Worm (Caenorhabditis elegans): ENCODE data around the gene vep-2.

DNA sequence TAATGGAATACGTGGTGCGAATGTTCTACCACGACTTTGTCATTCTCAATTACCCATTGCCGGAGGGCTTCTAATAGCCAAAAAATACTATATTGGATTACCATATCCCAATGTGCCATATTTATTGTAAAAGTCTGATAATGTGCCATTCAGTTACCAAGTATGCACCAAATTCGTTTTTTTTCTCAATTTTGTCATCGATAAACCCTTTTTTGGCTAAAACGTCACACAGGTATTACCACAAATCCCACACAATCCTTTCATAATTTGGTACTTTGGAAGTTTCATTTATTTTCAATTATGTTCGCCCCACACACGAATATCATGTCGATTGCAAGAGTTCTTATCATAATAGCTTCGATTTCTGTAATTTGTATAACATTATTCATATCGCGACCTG lies at the start of gene vep-2:
- TF ChIP-seq W03F9.2 (tag; optimal IDR thresholded peaks at IDR 0.05) = no peak
- no peak for TF ChIP-seq dao-5 (tag; optimal IDR thresholded peaks at IDR 0.05)
